Fruit fly (Drosophila melanogaster): ENCODE measurements around the gene grk.

The grk gene

dm6 chr2L:8477971-8478370 is 44.6 kb upstream of the grk start (continued):
- no peak for TF ChIP-seq onecut (GFP tag; IDR thresholded peaks at IDR 0.05)
- TF ChIP-seq CG11093 (GFP tag; IDR thresholded peaks at IDR 0.05) = no peak
- no peak for TF ChIP-seq Hand (GFP tag; optimal IDR thresholded peaks at IDR 0.05)
- no peak for TF ChIP-seq CG13123 (GFP tag; optimal IDR thresholded peaks at IDR 0.05)
- TF ChIP-seq CG18476 (GFP tag; optimal IDR thresholded peaks at IDR 0.05) = no peak
- no peak for TF ChIP-seq Deaf1 (tag; optimal IDR thresholded peaks at IDR 0.05)
- no peak for TF ChIP-seq bsh (GFP tag; optimal IDR thresholded peaks at IDR 0.05)
- TF ChIP-seq zen (tag; optimal IDR thresholded peaks at IDR 0.05) = peak; percentile 67
- no peak for TF ChIP-seq Mes4 (GFP tag; optimal IDR thresholded peaks at IDR 0.05)
- peak; percentile 75 for TF ChIP-seq D (optimal IDR thresholded peaks at IDR 0.05)
- TF ChIP-seq D (GFP tag; optimal IDR thresholded peaks at IDR 0.05) = peak; percentile 51
- TF ChIP-seq kay (GFP tag; optimal IDR thresholded peaks at IDR 0.05) = no peak
- no peak for TF ChIP-seq kni (GFP tag; optimal IDR thresholded peaks at IDR 0.05)
- TF ChIP-seq Awh (GFP tag; IDR thresholded peaks at IDR 0.05) = no peak
- TF ChIP-seq CG8089 (GFP tag; optimal IDR thresholded peaks at IDR 0.05) = no peak
- no peak for TF ChIP-seq Sin3A (optimal IDR thresholded peaks at IDR 0.05)
- TF ChIP-seq GATAe (GFP tag; conservative IDR thresholded peaks at IDR 0.05) = no peak
- no peak for TF ChIP-seq CG12659 (GFP tag; optimal IDR thresholded peaks at IDR 0.05)
- no peak for TF ChIP-seq Kr (GFP tag; optimal IDR thresholded peaks at IDR 0.05)
- TF ChIP-seq Gug (GFP tag; IDR thresholded peaks at IDR 0.05) = no peak
- no peak for TF ChIP-seq ara (GFP tag; IDR thresholded peaks at IDR 0.05)
- no peak for TF ChIP-seq tx (GFP tag; optimal IDR thresholded peaks at IDR 0.05)
- no peak for TF ChIP-seq CG16813 (GFP tag; IDR thresholded peaks at IDR 0.05; ENCODE audit: partially characterized antibody)
- no peak for TF ChIP-seq CG4730 (GFP tag; IDR thresholded peaks at IDR 0.05)
- TF ChIP-seq CG2202 (tag; optimal IDR thresholded peaks at IDR 0.05) = no peak
- no peak for TF ChIP-seq Oaz (GFP tag; IDR thresholded peaks at IDR 0.05)
- no peak for TF ChIP-seq CG1792 (GFP tag; optimal IDR thresholded peaks at IDR 0.05)
- TF ChIP-seq CG11696 (GFP tag; IDR thresholded peaks at IDR 0.05) = no peak
- no peak for TF ChIP-seq CG7556 (GFP tag; optimal IDR thresholded peaks at IDR 0.05)
- TF ChIP-seq CG11456 (GFP tag; IDR thresholded peaks at IDR 0.05) = no peak
- 0 out of 3 replicates have a peak, but pooled peaks have one; percentile 40 for TF ChIP-seq hb (GFP tag; IDR thresholded peaks at IDR 0.05; ENCODE audit: partially characterized antibody)
- no peak for TF ChIP-seq pnt (GFP tag; optimal IDR thresholded peaks at IDR 0.05)
- no peak for TF ChIP-seq ase (GFP tag; IDR thresholded peaks at IDR 0.05)
- no peak for TF ChIP-seq zen2 (GFP tag; IDR thresholded peaks at IDR 0.05; ENCODE audit: partially characterized antibody)
- no peak for TF ChIP-seq CG7357 (GFP tag; IDR thresholded peaks at IDR 0.05)
- no peak for TF ChIP-seq fd3F (GFP tag; optimal IDR thresholded peaks at IDR 0.05)
- no peak for TF ChIP-seq ATbp (GFP tag; optimal IDR thresholded peaks at IDR 0.05)
- no peak for TF ChIP-seq az2 (GFP tag; optimal IDR thresholded peaks at IDR 0.05)
- TF ChIP-seq CG18619 (GFP tag; optimal IDR thresholded peaks at IDR 0.05) = no peak
- TF ChIP-seq toy (GFP tag; IDR thresholded peaks at IDR 0.05) = no peak
- TF ChIP-seq YL-1 (GFP tag; optimal IDR thresholded peaks at IDR 0.05) = no peak
- no peak for TF ChIP-seq zf30C (GFP tag; optimal IDR thresholded peaks at IDR 0.05)
- TF ChIP-seq Rfx (GFP tag; IDR thresholded peaks at IDR 0.05) = no peak; the same call in 1 of the 2 replicates
- TF ChIP-seq crc (GFP tag; optimal IDR thresholded peaks at IDR 0.05) = no peak
- TF ChIP-seq tna (GFP tag; IDR thresholded peaks at IDR 0.05; ENCODE audit: partially characterized antibody) = no peak
- TF ChIP-seq Hr3 (GFP tag; optimal IDR thresholded peaks at IDR 0.05) = no peak
- no peak for TF ChIP-seq NC2β (GFP tag; optimal IDR thresholded peaks at IDR 0.05)
- TF ChIP-seq Elba2 (GFP tag; optimal IDR thresholded peaks at IDR 0.05) = no peak
- no peak for TF ChIP-seq CG15011 (GFP tag; optimal IDR thresholded peaks at IDR 0.05)
- TF ChIP-seq ab (GFP tag; optimal IDR thresholded peaks at IDR 0.05) = no peak
- TF ChIP-seq corto (GFP tag; optimal IDR thresholded peaks at IDR 0.05) = no peak
- no peak for TF ChIP-seq Optix (GFP tag; IDR thresholded peaks at IDR 0.05)
- TF ChIP-seq Drgx (GFP tag; IDR thresholded peaks at IDR 0.05) = no peak

All from whole organism, embryonic.